Worm (Caenorhabditis elegans): Measurements from ENCODE around the gene R10E11.9.

Gene R10E11.9

ce11 chrIII:9747133-9747532 is 46.3 kb downstream of the R10E11.9 start, which contains the start of the genes iff-1 and cdk-1 (continued):
- TF ChIP-seq F23B12.7 (tag; optimal IDR thresholded peaks at IDR 0.05; ENCODE audit: insufficient read depth) (no peak), F57C9.4 (tag; optimal IDR thresholded peaks at IDR 0.05) (no peak), unc-62 (GFP tag; optimal IDR thresholded peaks at IDR 0.05) (no peak), tbx-9 (tag; optimal IDR thresholded peaks at IDR 0.05; ENCODE audit: borderline replicate concordance) (no peak), rcor-1 (GFP tag; IDR thresholded peaks at IDR 0.05) (0 out of 2 replicates have a peak, but pooled peaks have one; percentile 24), mel-28 (tag; optimal IDR thresholded peaks at IDR 0.05; ENCODE audit: borderline replicate concordance) (no peak), cebp-1 (GFP tag; IDR thresholded peaks at IDR 0.05) (no peak), cebp-1 (tag; optimal IDR thresholded peaks at IDR 0.05) (peak; percentile 53), efl-1 (GFP tag; optimal IDR thresholded peaks at IDR 0.05) (peak; percentile 24), lsy-27 (tag; optimal IDR thresholded peaks at IDR 0.05; ENCODE audit: borderline replicate concordance, insufficient read depth) (no peak)

DNA sequence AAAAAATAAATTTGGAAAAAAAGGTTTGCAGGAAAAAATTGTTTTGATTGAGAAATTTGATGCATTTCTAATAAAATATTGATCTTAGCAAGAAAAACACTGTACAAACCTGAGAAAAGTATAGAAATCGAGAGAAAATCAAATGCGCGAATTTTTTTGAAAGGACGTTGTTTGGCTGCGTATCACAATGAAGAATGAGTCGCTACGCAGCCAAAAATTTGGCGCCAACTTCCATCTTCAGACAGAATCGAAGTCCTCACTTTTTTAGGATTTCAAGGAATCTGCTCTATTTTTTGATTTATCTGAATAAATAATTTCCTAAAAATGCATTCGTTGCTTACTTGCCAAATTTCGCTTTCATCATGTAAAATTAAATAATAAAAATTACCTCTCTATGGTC is 46.8 kb downstream of the R10E11.9 start:
- TF ChIP-seq sdz-38 (tag; optimal IDR thresholded peaks at IDR 0.05): no peak
- TF ChIP-seq snpc-4 (GFP tag; optimal IDR thresholded peaks at IDR 0.05): no peak
- peak in 2 of 4 experiments; percentile 7 to 10 for TF ChIP-seq snpc-4 (tag; optimal IDR thresholded peaks at IDR 0.05)
- no peak for TF ChIP-seq B0336.3 (GFP tag; IDR thresholded peaks at IDR 0.05)
- peak; percentile 78 for TF ChIP-seq F49E8.2 (tag; optimal IDR thresholded peaks at IDR 0.05; ENCODE audit: insufficient read depth)
- TF ChIP-seq D2030.7 (GFP tag; IDR thresholded peaks at IDR 0.05): peak; percentile 63
- no peak for TF ChIP-seq Y53F4B.3 (GFP tag; IDR thresholded peaks at IDR 0.05)
- TF ChIP-seq lin-26 (GFP tag; IDR thresholded peaks at IDR 0.05): no peak
- TF ChIP-seq bed-2 (GFP tag; IDR thresholded peaks at IDR 0.05): no peak
- no peak for TF ChIP-seq mcd-1 (GFP tag; IDR thresholded peaks at IDR 0.05)
- TF ChIP-seq lin-40 (tag; optimal IDR thresholded peaks at IDR 0.05): no peak
- no peak for TF ChIP-seq F57A8.1 (GFP tag; optimal IDR thresholded peaks at IDR 0.05)
- 0 out of 2 replicates have a peak, but pooled peaks have one; percentile 24 for TF ChIP-seq hsf-1 (GFP tag; IDR thresholded peaks at IDR 0.05)
- peak; percentile 65 for TF ChIP-seq lsl-1 (GFP tag; optimal IDR thresholded peaks at IDR 0.05)
- TF ChIP-seq ceh-91 (GFP tag; IDR thresholded peaks at IDR 0.05): peak; percentile 74
- no peak for TF ChIP-seq hmg-20 (GFP tag; IDR thresholded peaks at IDR 0.05)
- TF ChIP-seq tbp1 (GFP tag; optimal IDR thresholded peaks at IDR 0.05): peak; percentile 17
- TF ChIP-seq ztf-6 (GFP tag; IDR thresholded peaks at IDR 0.05): no peak
- TF ChIP-seq aptf-2 (GFP tag; conservative IDR thresholded peaks at IDR 0.05): no peak
- no peak for TF ChIP-seq mes-4 (tag; optimal IDR thresholded peaks at IDR 0.05)
- peak; percentile 59 for TF ChIP-seq dpl-1 (GFP tag; optimal IDR thresholded peaks at IDR 0.05)
- TF ChIP-seq F23B12.7 (tag; optimal IDR thresholded peaks at IDR 0.05; ENCODE audit: insufficient read depth): peak; percentile 58
- peak; percentile 79; the same call in 1 of the 2 replicates for TF ChIP-seq madf-3 (GFP tag; IDR thresholded peaks at IDR 0.05)
- no peak for TF ChIP-seq somi-1 (GFP tag; optimal IDR thresholded peaks at IDR 0.05)
- no peak for TF ChIP-seq lin-35 (GFP tag; optimal IDR thresholded peaks at IDR 0.05)
- no peak for TF ChIP-seq repo-1 (tag; optimal IDR thresholded peaks at IDR 0.05)
- TF ChIP-seq nfya-1 (tag; optimal IDR thresholded peaks at IDR 0.05; ENCODE audit: borderline replicate concordance, insufficient read depth): no peak
- no peak for TF ChIP-seq let-607 (tag; optimal IDR thresholded peaks at IDR 0.05)
- TF ChIP-seq K12H6.12 (tag; optimal IDR thresholded peaks at IDR 0.05): no peak
- peak; percentile 22 for TF ChIP-seq snpc-3.4 (tag; optimal IDR thresholded peaks at IDR 0.05)
- TF ChIP-seq lin-54 (GFP tag; optimal IDR thresholded peaks at IDR 0.05): peak; percentile 37
- TF ChIP-seq snpc-1.3 (tag; optimal IDR thresholded peaks at IDR 0.05; ENCODE audit: insufficient read depth): peak; percentile 56
- 0 out of 2 replicates have a peak, but pooled peaks have one; percentile 38 for TF ChIP-seq Y95B8A.8 (GFP tag; IDR thresholded peaks at IDR 0.05)
- no peak for TF ChIP-seq gei-17 (GFP tag; optimal IDR thresholded peaks at IDR 0.05)
- peak; percentile 72 for TF ChIP-seq F33H1.4 (GFP tag; IDR thresholded peaks at IDR 0.05)
- peak; percentile 70 for TF ChIP-seq madf-8 (GFP tag; conservative IDR thresholded peaks at IDR 0.05)
- peak; percentile 75 for TF ChIP-seq hmg-1.2 (GFP tag; IDR thresholded peaks at IDR 0.05)
